Fruit fly (Drosophila melanogaster): ENCODE results near the gene sloth1.

dm6 chrX:6990105-6990504 is 21.1 kb upstream of the sloth1 start:
- no peak for TF ChIP-seq Hr96 (GFP tag; optimal IDR thresholded peaks at IDR 0.05)
- TF ChIP-seq CG14711 (tag; optimal IDR thresholded peaks at IDR 0.05): no peak

Measured in whole organism, adult.